Fruit fly (Drosophila melanogaster) whole organism, adult: Measurements from ENCODE around the gene RfC3.

Source experiments
- CG11617 ChIP-seq: fragments of 200-800 bp; sonication (Bioruptor generic); optimal IDR thresholded peaks from 2 replicates; lab custom pipeline; 2017; ENCODE audit warnings: mild to moderate bottlenecking, missing biosample characterization, missing genetic modification reagents, missing genetic modification characterization
- CG12768 ChIP-seq: fragments of 200-800 bp; sonication (Bioruptor generic); optimal IDR thresholded peaks from 2 replicates; lab custom pipeline; 2017; ENCODE audit warnings: missing biosample characterization, missing genetic modification characterization, mild to moderate bottlenecking, moderate library complexity, missing genetic modification reagents
- CG14711 ChIP-seq: fragments of 200-800 bp; sonication (Bioruptor generic); optimal IDR thresholded peaks from 2 replicates; lab custom pipeline; 2018; ENCODE audit warnings: missing biosample characterization, mild to moderate bottlenecking, missing genetic modification characterization, moderate library complexity
- CG1620 ChIP-seq: fragments of 200-800 bp; sonication (Bioruptor generic); optimal IDR thresholded peaks from 2 replicates; lab custom pipeline; 2016; ENCODE audit warnings: missing biosample characterization, missing genetic modification characterization
- CG33017 ChIP-seq: fragments of 200-800 bp; sonication (Bioruptor generic); optimal IDR thresholded peaks from 2 replicates; lab custom pipeline; 2018; ENCODE audit warnings: missing biosample characterization, mild to moderate bottlenecking, missing genetic modification characterization, moderate library complexity
- CG5204 ChIP-seq: fragments of 200-800 bp; sonication (Bioruptor generic); optimal IDR thresholded peaks from 2 replicates; lab custom pipeline; 2016; ENCODE audit warnings: missing biosample characterization, missing genetic modification characterization
- CG7045 ChIP-seq: fragments of 200-800 bp; sonication (Bioruptor generic); optimal IDR thresholded peaks from 2 replicates; lab custom pipeline; 2017; ENCODE audit warnings: missing biosample characterization, mild to moderate bottlenecking, missing genetic modification characterization
- CG7101 ChIP-seq: fragments of 200-800 bp; sonication (Bioruptor generic); optimal IDR thresholded peaks from 2 replicates; lab custom pipeline; 2018; ENCODE audit warnings: missing biosample characterization, mild to moderate bottlenecking, missing genetic modification characterization, moderate library complexity
- Clk ChIP-seq: fragments of 200-800 bp; sonication (Bioruptor generic); optimal IDR thresholded peaks from 2 replicates; lab custom pipeline; 2017; ENCODE audit warnings: missing biosample characterization, missing genetic modification characterization
- Crg-1 ChIP-seq: fragments of 200-800 bp; sonication (Bioruptor generic); optimal IDR thresholded peaks from 2 replicates; lab custom pipeline; 2016; ENCODE audit warnings: missing biosample characterization, missing genetic modification characterization
- Hr96 ChIP-seq: fragments of 200-800 bp; sonication (Bioruptor generic); optimal IDR thresholded peaks from 2 replicates; lab custom pipeline; 2016; ENCODE audit warnings: missing biosample characterization, missing genetic modification characterization
- Mnt ChIP-seq: fragments of 200-800 bp; sonication (Bioruptor generic); optimal IDR thresholded peaks from 2 replicates; lab custom pipeline; 2016; ENCODE audit warnings: missing biosample characterization, mild to moderate bottlenecking, missing genetic modification characterization
- bab1 ChIP-seq: fragments of 200-800 bp; sonication (Bioruptor generic); optimal IDR thresholded peaks from 3 replicates; lab custom pipeline; 2019; ENCODE audit warnings: missing biosample characterization, mild to moderate bottlenecking, missing genetic modification characterization, moderate library complexity
- cic ChIP-seq: fragments of 200-800 bp; sonication (Bioruptor generic); optimal IDR thresholded peaks from 2 replicates; lab custom pipeline; 2017; ENCODE audit warnings: missing biosample characterization, mild to moderate bottlenecking, missing genetic modification characterization, moderate library complexity
- cnc ChIP-seq, 2 experiments: fragments of >200 bp; optimal IDR thresholded peaks; 2 replicates each; lab custom pipeline; 2017
- kay ChIP-seq: fragments of 200-800 bp; sonication (Bioruptor generic); peaks from one replicate; lab custom pipeline; 2016; ENCODE audit warnings: missing biosample characterization, missing genetic modification characterization, borderline replicate concordance
- ovo ChIP-seq: fragments of 200-800 bp; sonication (Bioruptor generic); optimal IDR thresholded peaks from 2 replicates; lab custom pipeline; 2016; ENCODE audit warnings: missing biosample characterization, missing genetic modification characterization
- pad ChIP-seq: fragments of 200-800 bp; sonication (Bioruptor generic); optimal IDR thresholded peaks from 3 replicates; lab custom pipeline; 2017; ENCODE audit warnings: missing biosample characterization, missing genetic modification characterization, mild to moderate bottlenecking, moderate library complexity, missing genetic modification reagents
- tj ChIP-seq: fragments of 200-800 bp; sonication (Bioruptor generic); optimal IDR thresholded peaks from 3 replicates; lab custom pipeline; 2017; ENCODE audit warnings: missing biosample characterization, mild to moderate bottlenecking, missing genetic modification characterization, moderate library complexity
- toe ChIP-seq: fragments of 200-800 bp; sonication (Bioruptor generic); optimal IDR thresholded peaks from 2 replicates; lab custom pipeline; 2016; ENCODE audit warnings: missing biosample characterization, missing genetic modification characterization

Gene RfC3

DNA sequence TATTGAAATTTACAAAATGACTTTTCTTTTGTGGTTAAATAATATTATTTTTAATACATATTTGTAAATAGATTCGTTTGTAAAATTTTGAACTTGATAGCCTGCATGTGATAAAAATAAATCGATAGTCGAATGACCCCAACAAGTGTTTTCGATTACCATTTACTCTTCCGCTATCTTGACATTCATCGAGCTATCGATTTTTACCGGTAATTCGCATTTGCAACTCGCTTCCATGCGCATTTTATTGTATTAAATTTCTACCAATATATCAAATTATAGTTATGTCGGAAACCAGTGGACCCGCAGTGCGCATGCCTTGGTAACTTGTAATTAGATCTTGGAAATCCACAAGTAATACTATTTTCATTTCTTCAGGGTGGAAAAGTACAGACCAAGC lies at the start of gene RfC3:
TSS of gene RfC3 (plus strand) at position 210 of the 400 bp plus-strand sequence.
- TF ChIP-seq tj (no peak), CG12768 (GFP tag; lab: Kevin White, UChicago) (no peak), CG7101 (no peak), ovo (GFP tag; lab: Kevin White, UChicago) (no peak), kay (GFP tag; lab: Kevin White, UChicago) (peak; percentile 94), Mnt (GFP tag; lab: Kevin White, UChicago) (peak; percentile 16), CG5204 (GFP tag; lab: Kevin White, UChicago) (no peak), cic (GFP tag; lab: Kevin White, UChicago) (no peak), CG1620 (GFP tag; lab: Kevin White, UChicago) (no peak), CG14711 (tag; lab: Kevin White, UChicago) (no peak)

- TF ChIP-seq CG14711 (tag; lab: Kevin White, UChicago) (no peak), toe (GFP tag; lab: Kevin White, UChicago) (no peak), pad (GFP tag; lab: Kevin White, UChicago) (no peak), CG12768 (GFP tag; lab: Kevin White, UChicago) (no peak), CG11617 (GFP tag; lab: Kevin White, UChicago) (no peak)
Observed at dm6 chr2L:10372297-10372696, 46.7 kb upstream of the RfC3 start.

- TF ChIP-seq Clk (GFP tag; lab: Kevin White, UChicago) (no peak), CG5204 (GFP tag; lab: Kevin White, UChicago) (no peak), cic (GFP tag; lab: Kevin White, UChicago) (no peak), tj (no peak), kay (GFP tag; lab: Kevin White, UChicago) (no peak), pad (GFP tag; lab: Kevin White, UChicago) (no peak), Hr96 (GFP tag; lab: Kevin White, UChicago) (no peak), CG11617 (GFP tag; lab: Kevin White, UChicago) (no peak), bab1 (GFP tag; lab: Kevin White, UChicago) (no peak), CG14711 (tag; lab: Kevin White, UChicago) (no peak)
Observed at dm6 chr2L:10373605-10374269, 45.3 kb upstream of the RfC3 start, which contains the start of gene rho-5. Gene rho-5, minus strand, starts transcription at chr2L:10373900.

DNA sequence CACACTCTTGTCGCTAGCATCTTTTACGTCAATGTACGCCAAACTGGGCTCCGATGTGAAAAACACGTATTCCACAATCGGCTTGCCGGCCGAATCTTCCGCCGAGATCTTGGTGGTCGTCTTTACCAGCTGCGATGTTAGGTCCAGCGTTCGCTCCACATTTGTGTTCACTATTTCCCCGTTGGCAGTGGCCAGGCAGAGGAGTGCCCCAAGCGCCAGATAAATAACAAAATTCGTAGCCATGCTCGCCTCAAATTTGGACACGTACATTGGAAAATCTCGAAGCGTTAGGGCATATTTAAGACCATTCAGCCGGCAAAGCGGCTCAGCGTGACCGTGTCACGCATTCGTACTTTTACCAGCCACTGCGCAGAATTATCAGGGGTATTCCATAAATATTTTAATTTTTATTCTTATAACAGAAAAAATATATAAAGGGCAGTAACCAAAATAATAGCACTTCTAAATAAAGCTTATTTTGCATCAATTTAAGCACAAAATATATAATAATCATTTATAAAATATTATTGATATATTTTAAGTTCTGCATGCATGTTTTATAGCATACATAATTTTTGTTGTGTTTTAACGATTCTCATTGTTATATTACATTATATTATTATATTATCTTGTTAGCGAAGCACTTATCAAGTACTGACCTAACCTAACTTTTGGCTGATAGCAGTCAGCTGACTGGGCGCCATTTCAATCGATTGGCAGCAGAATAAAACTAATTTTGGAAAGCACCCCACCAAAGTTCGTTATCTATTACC lies 43.3 kb upstream of the RfC3 start, which contains the start of the genes CG33303 and dpr19:
TSS of gene CG33303 (minus strand) at position 294 of the 773 bp plus-strand sequence.
TSS of gene dpr19 (plus strand) at position 705 of the 773 bp plus-strand sequence.
- TF ChIP-seq CG7045 (GFP tag; lab: Kevin White, UChicago) (peak; percentile 63), bab1 (GFP tag; lab: Kevin White, UChicago) (peak; percentile 38), CG12768 (GFP tag; lab: Kevin White, UChicago) (peak; percentile 29), CG7101 (peak; percentile 74), CG33017 (tag; lab: Kevin White, UChicago) (peak; percentile 79), CG11617 (GFP tag; lab: Kevin White, UChicago) (peak; percentile 73), cic (GFP tag; lab: Kevin White, UChicago) (peak; percentile 38), tj (peak; percentile 40), CG5204 (GFP tag; lab: Kevin White, UChicago) (no peak), Clk (GFP tag; lab: Kevin White, UChicago) (no peak), Mnt (GFP tag; lab: Kevin White, UChicago) (peak; percentile 13), CG14711 (tag; lab: Kevin White, UChicago) (peak; percentile 70), Hr96 (GFP tag; lab: Kevin White, UChicago) (no peak), ovo (GFP tag; lab: Kevin White, UChicago) (peak; percentile 8)

dm6 chr2L:10376276-10376675 lies 42.7 kb upstream of the RfC3 start:
- TF ChIP-seq CG14711 (tag; lab: Kevin White, UChicago) = no peak

dm6 chr2L:10378631-10379030 lies 40.4 kb upstream of the RfC3 start:
- TF ChIP-seq CG1620 (GFP tag; lab: Kevin White, UChicago) = no peak
- TF ChIP-seq CG7101 = no peak
- no peak for TF ChIP-seq cic (GFP tag; lab: Kevin White, UChicago)
- no peak for TF ChIP-seq CG14711 (tag; lab: Kevin White, UChicago)
- TF ChIP-seq cnc (optimal IDR thresholded peaks at IDR 0.05; lab: Kevin White, UChicago) = no peak
- no peak for TF ChIP-seq Hr96 (GFP tag; lab: Kevin White, UChicago)
- no peak for TF ChIP-seq CG12768 (GFP tag; lab: Kevin White, UChicago)
- no peak for TF ChIP-seq CG33017 (tag; lab: Kevin White, UChicago)
- no peak for TF ChIP-seq tj
- TF ChIP-seq CG11617 (GFP tag; lab: Kevin White, UChicago) = no peak
- no peak for TF ChIP-seq Crg-1 (GFP tag; lab: Kevin White, UChicago)
- no peak for TF ChIP-seq CG5204 (GFP tag; lab: Kevin White, UChicago)
- TF ChIP-seq CG7045 (GFP tag; lab: Kevin White, UChicago) = no peak
- no peak for TF ChIP-seq Clk (GFP tag; lab: Kevin White, UChicago)
- TF ChIP-seq toe (GFP tag; lab: Kevin White, UChicago) = no peak
- no peak for TF ChIP-seq ovo (GFP tag; lab: Kevin White, UChicago)
- TF ChIP-seq bab1 (GFP tag; lab: Kevin White, UChicago) = no peak
